Fruit fly (Drosophila melanogaster) whole organism, embryonic: ENCODE results near the gene CG13359.
A peak's percentile ranks its signal among the peaks of the same experiment; 100 is the strongest.

Experiments
- Atf3 ChIP-seq: fragments of 200-800 bp; sonication (Bioruptor generic); optimal IDR thresholded peaks from 3 replicates; lab custom pipeline; 2016; ENCODE audit warnings: missing biosample characterization, missing genetic modification characterization
- Blimp-1 ChIP-seq: fragments of 200-800 bp; sonication (Bioruptor generic); optimal IDR thresholded peaks from 3 replicates; lab custom pipeline; 2018; ENCODE audit warnings: missing biosample characterization, missing genetic modification characterization, mild to moderate bottlenecking, moderate library complexity, missing genetic modification reagents
- CG11504 ChIP-seq: fragments of 200-800 bp; sonication (Bioruptor generic); optimal IDR thresholded peaks from 3 replicates; lab custom pipeline; 2019; ENCODE audit warnings: missing biosample characterization, mild to moderate bottlenecking, missing genetic modification characterization, moderate library complexity
- CG11696 ChIP-seq: fragments of 200-800 bp; sonication (Bioruptor generic); IDR thresholded peaks from 2 replicates; pipeline ENCODE4 v1.3.6; 2022; ENCODE audit warnings: missing biosample characterization, missing genetic modification characterization
- CG12299 ChIP-seq: fragments of 200-800 bp; sonication (Bioruptor generic); optimal IDR thresholded peaks from 2 replicates; lab custom pipeline; 2018; ENCODE audit warnings: missing biosample characterization, mild to moderate bottlenecking, missing genetic modification characterization
- CG13624 ChIP-seq: fragments of 200-800 bp; sonication (Bioruptor generic); optimal IDR thresholded peaks from 2 replicates; lab custom pipeline; 2016; ENCODE audit warnings: missing biosample characterization, missing genetic modification characterization
- CG16863 ChIP-seq: fragments of 200-800 bp; sonication (Bioruptor generic); optimal IDR thresholded peaks from 3 replicates; lab custom pipeline; 2016; ENCODE audit warnings: missing biosample characterization, missing genetic modification characterization
- CG2129 ChIP-seq: fragments of 200-800 bp; sonication (Bioruptor generic); IDR thresholded peaks from 2 replicates; pipeline ENCODE4 v1.3.6; 2022; ENCODE audit warnings: missing biosample characterization, missing genetic modification characterization; ENCODE audit not compliant: partially characterized antibody
- CG2199 ChIP-seq: fragments of 200-800 bp; sonication (Bioruptor generic); IDR thresholded peaks from 3 replicates; pipeline ENCODE4 v1.3.6; 2022; ENCODE audit warnings: missing biosample characterization, missing genetic modification characterization
- CG3065 ChIP-seq: fragments of 200-800 bp; sonication (Bioruptor generic); optimal IDR thresholded peaks from 2 replicates; lab custom pipeline; 2016; ENCODE audit warnings: missing biosample characterization, missing genetic modification characterization
- CG32772 ChIP-seq: fragments of 200-800 bp; sonication (Bioruptor generic); IDR thresholded peaks from 2 replicates; pipeline ENCODE4 v1.3.6; 2022; ENCODE audit warnings: missing biosample characterization, missing genetic modification characterization
- CG3995 ChIP-seq: fragments of 200-800 bp; sonication (Bioruptor generic); optimal IDR thresholded peaks from 3 replicates; lab custom pipeline; 2016; ENCODE audit warnings: missing biosample characterization, missing genetic modification characterization
- CG6254 ChIP-seq: fragments of 200-800 bp; sonication (Bioruptor generic); optimal IDR thresholded peaks from 3 replicates; lab custom pipeline; 2017; ENCODE audit warnings: mild to moderate bottlenecking, missing biosample characterization, missing genetic modification reagents, missing genetic modification characterization
- CG7963 ChIP-seq: fragments of 200-800 bp; sonication (Bioruptor generic); IDR thresholded peaks from 3 replicates; pipeline ENCODE4 v1.3.6; 2022; ENCODE audit warnings: missing biosample characterization, missing genetic modification characterization; ENCODE audit not compliant: partially characterized antibody
- CG8281 ChIP-seq: fragments of 200-800 bp; sonication (Bioruptor generic); optimal IDR thresholded peaks from 2 replicates; lab custom pipeline; 2018; ENCODE audit warnings: missing biosample characterization, mild to moderate bottlenecking, missing genetic modification characterization, moderate library complexity
- CkIIα-i1 ChIP-seq: fragments of 200-800 bp; sonication (Bioruptor generic); IDR thresholded peaks from 2 replicates; pipeline ENCODE4 v1.3.6; 2022; ENCODE audit warnings: missing biosample characterization, missing genetic modification characterization
- D19A ChIP-seq: fragments of 200-800 bp; optimal IDR thresholded peaks from 3 replicates; lab custom pipeline; 2019; ENCODE audit warnings: missing biosample characterization, mild to moderate bottlenecking, missing genetic modification characterization, moderate library complexity
- Dbx ChIP-seq: fragments of 200-800 bp; sonication (Bioruptor generic); IDR thresholded peaks from 3 replicates; pipeline ENCODE4 v1.3.6; 2022; ENCODE audit warnings: missing biosample characterization, missing genetic modification characterization
- Eip74EF ChIP-seq, 2 experiments: fragments of 200-800 bp in 1 of 2; fragments of >200 bp in 1 of 2; sonication (Bioruptor generic) in 1 of 2; optimal IDR thresholded peaks; 2 replicates each; lab custom pipeline; 2017 to 2019; ENCODE audit warnings: missing biosample characterization in 2 of 2, missing genetic modification characterization in 2 of 2, mild to moderate bottlenecking in 1 of 2, moderate library complexity in 1 of 2
- Gug ChIP-seq: fragments of 200-800 bp; sonication (Bioruptor generic); IDR thresholded peaks from 4 replicates; pipeline ENCODE4 v1.3.6; 2022; ENCODE audit warnings: missing biosample characterization, missing genetic modification characterization
- H2.0 ChIP-seq: fragments of 200-800 bp; sonication (Bioruptor generic); IDR thresholded peaks from 2 replicates; pipeline ENCODE4 v1.3.6; 2022; ENCODE audit warnings: missing biosample characterization, missing genetic modification characterization
- Hr3 ChIP-seq: fragments of 200-800 bp; sonication (Bioruptor generic); optimal IDR thresholded peaks from 3 replicates; lab custom pipeline; 2016; ENCODE audit warnings: missing biosample characterization, missing genetic modification characterization
- Hr51 ChIP-seq, 2 experiments: fragments of 200-800 bp; sonication (Bioruptor generic); optimal IDR thresholded peaks; 2 replicates in 1 of 2; 3 replicates in 1 of 2; lab custom pipeline; 2016 to 2018; ENCODE audit warnings: missing biosample characterization in 2 of 2, missing genetic modification characterization in 2 of 2, mild to moderate bottlenecking in 1 of 2, moderate library complexity in 1 of 2
- Lpt ChIP-seq: fragments of >200 bp; optimal IDR thresholded peaks from 2 replicates; lab custom pipeline; 2018; ENCODE audit warnings: missing biosample characterization, missing genetic modification characterization
- MTF-1 ChIP-seq: fragments of 200-800 bp; sonication (Bioruptor generic); optimal IDR thresholded peaks from 2 replicates; lab custom pipeline; 2018; ENCODE audit warnings: missing biosample characterization, mild to moderate bottlenecking, missing genetic modification characterization, borderline replicate concordance
- Rfx ChIP-seq: fragments of 200-800 bp; sonication (Bioruptor generic); IDR thresholded peaks from 2 replicates; pipeline ENCODE4 v1.3.6; 2022; ENCODE audit warnings: missing biosample characterization, missing genetic modification characterization
- Sox102F ChIP-seq: fragments of 200-800 bp; sonication (Bioruptor generic); optimal IDR thresholded peaks from 2 replicates; lab custom pipeline; 2018; ENCODE audit warnings: missing biosample characterization, mild to moderate bottlenecking, missing genetic modification characterization, moderate library complexity
- Taf1 ChIP-seq: fragments of 200-800 bp; sonication (Bioruptor generic); IDR thresholded peaks from 2 replicates; pipeline ENCODE4 v1.3.6; 2022; ENCODE audit warnings: missing biosample characterization, missing genetic modification characterization
- bsh ChIP-seq, 2 experiments: fragments of 200-800 bp; sonication (Bioruptor generic); optimal IDR thresholded peaks; 2 replicates each; lab custom pipeline; 2017 to 2018; ENCODE audit warnings: mild to moderate bottlenecking in 2 of 2, missing biosample characterization in 2 of 2, missing genetic modification characterization in 2 of 2, moderate library complexity in 1 of 2
- cg ChIP-seq: fragments of 200-800 bp; sonication (Bioruptor generic); optimal IDR thresholded peaks from 3 replicates; lab custom pipeline; 2019; ENCODE audit warnings: missing biosample characterization, mild to moderate bottlenecking, missing genetic modification characterization, moderate library complexity
- dimm ChIP-seq: fragments of 200-800 bp; sonication (Bioruptor generic); IDR thresholded peaks from 2 replicates; pipeline ENCODE4 v1.3.6; 2022; ENCODE audit warnings: missing biosample characterization, missing genetic modification characterization
- dmrt11E ChIP-seq: fragments of 200-800 bp; sonication (Bioruptor generic); optimal IDR thresholded peaks from 3 replicates; lab custom pipeline; 2018; ENCODE audit warnings: missing biosample characterization, mild to moderate bottlenecking, missing genetic modification characterization, moderate library complexity
- dysf ChIP-seq: fragments of 200-800 bp; sonication (Bioruptor generic); IDR thresholded peaks from 3 replicates; pipeline ENCODE4 v1.3.6; 2022; ENCODE audit warnings: missing biosample characterization, missing genetic modification characterization
- ind ChIP-seq: fragments of 200-800 bp; sonication (Bioruptor generic); optimal IDR thresholded peaks from 3 replicates; lab custom pipeline; 2016; ENCODE audit warnings: missing biosample characterization, missing genetic modification characterization
- pzg ChIP-seq: fragments of 200-800 bp; sonication (Bioruptor generic); optimal IDR thresholded peaks from 3 replicates; lab custom pipeline; 2018; ENCODE audit warnings: missing biosample characterization, mild to moderate bottlenecking, missing genetic modification characterization, moderate library complexity
- repo ChIP-seq: fragments of 200-800 bp; sonication (Bioruptor generic); optimal IDR thresholded peaks from 2 replicates; lab custom pipeline; 2016; ENCODE audit warnings: missing biosample characterization, missing genetic modification characterization
- run ChIP-seq: fragments of 200-800 bp; sonication (Bioruptor generic); optimal IDR thresholded peaks from 3 replicates; lab custom pipeline; 2018; ENCODE audit warnings: missing biosample characterization, mild to moderate bottlenecking, missing genetic modification characterization
- sc ChIP-seq, 3 experiments: fragments of >200 bp in 2 of 3; fragments of 200-800 bp in 1 of 3; sonication (Bioruptor generic) in 1 of 3; optimal IDR thresholded peaks; 2 replicates in 2 of 3; 3 replicates in 1 of 3; lab custom pipeline; 2017; ENCODE audit warnings: mild to moderate bottlenecking in 1 of 3, missing biosample characterization in 1 of 3, missing genetic modification characterization in 1 of 3, missing genetic modification reagents in 1 of 3
- scrt ChIP-seq: fragments of 200-800 bp; sonication (Bioruptor generic); optimal IDR thresholded peaks from 2 replicates; lab custom pipeline; 2018; ENCODE audit warnings: missing biosample characterization, mild to moderate bottlenecking, missing genetic modification characterization, moderate library complexity
- seq ChIP-seq: fragments of 200-800 bp; sonication (Bioruptor generic); IDR thresholded peaks from 2 replicates; pipeline ENCODE4 v1.3.6; 2022; ENCODE audit warnings: missing biosample characterization, missing genetic modification characterization
- sob ChIP-seq: fragments of 200-800 bp; sonication (Bioruptor generic); IDR thresholded peaks from 2 replicates; pipeline ENCODE4 v1.3.6; 2022; ENCODE audit warnings: missing biosample characterization, missing genetic modification characterization
- sqz ChIP-seq: fragments of 200-800 bp; sonication (Bioruptor generic); optimal IDR thresholded peaks from 3 replicates; lab custom pipeline; 2018; ENCODE audit warnings: missing biosample characterization, mild to moderate bottlenecking, missing genetic modification characterization
- tap ChIP-seq: fragments of 200-800 bp; optimal IDR thresholded peaks from 3 replicates; lab custom pipeline; 2019; ENCODE audit warnings: missing biosample characterization, mild to moderate bottlenecking, missing genetic modification characterization, moderate library complexity
- tin ChIP-seq: fragments of 200-800 bp; sonication (Bioruptor generic); optimal IDR thresholded peaks from 3 replicates; lab custom pipeline; 2016; ENCODE audit warnings: missing biosample characterization, missing genetic modification characterization
- trh ChIP-seq: fragments of 200-800 bp; sonication (Bioruptor generic); optimal IDR thresholded peaks from 2 replicates; lab custom pipeline; 2016; ENCODE audit warnings: missing biosample characterization, missing genetic modification characterization
- vnd ChIP-seq: fragments of 200-800 bp; sonication (Bioruptor generic); IDR thresholded peaks from 3 replicates; pipeline ENCODE4 v1.3.6; 2022; ENCODE audit warnings: missing biosample characterization, missing genetic modification characterization; ENCODE audit not compliant: partially characterized antibody
- vvl ChIP-seq: fragments of 200-800 bp; sonication (Bioruptor generic); IDR thresholded peaks from 2 replicates; pipeline ENCODE4 v1.3.6; 2022; ENCODE audit warnings: missing biosample characterization, missing genetic modification characterization
- wor ChIP-seq: fragments of 200-800 bp; sonication (Bioruptor generic); IDR thresholded peaks from 2 replicates; pipeline ENCODE4 v1.3.6; 2022; ENCODE audit warnings: missing biosample characterization, missing genetic modification characterization
- zfh2 ChIP-seq: fragments of 200-800 bp; sonication (Bioruptor generic); optimal IDR thresholded peaks from 2 replicates; lab custom pipeline; 2016; ENCODE audit warnings: missing biosample characterization, missing genetic modification characterization

CG13359 gene

DNA sequence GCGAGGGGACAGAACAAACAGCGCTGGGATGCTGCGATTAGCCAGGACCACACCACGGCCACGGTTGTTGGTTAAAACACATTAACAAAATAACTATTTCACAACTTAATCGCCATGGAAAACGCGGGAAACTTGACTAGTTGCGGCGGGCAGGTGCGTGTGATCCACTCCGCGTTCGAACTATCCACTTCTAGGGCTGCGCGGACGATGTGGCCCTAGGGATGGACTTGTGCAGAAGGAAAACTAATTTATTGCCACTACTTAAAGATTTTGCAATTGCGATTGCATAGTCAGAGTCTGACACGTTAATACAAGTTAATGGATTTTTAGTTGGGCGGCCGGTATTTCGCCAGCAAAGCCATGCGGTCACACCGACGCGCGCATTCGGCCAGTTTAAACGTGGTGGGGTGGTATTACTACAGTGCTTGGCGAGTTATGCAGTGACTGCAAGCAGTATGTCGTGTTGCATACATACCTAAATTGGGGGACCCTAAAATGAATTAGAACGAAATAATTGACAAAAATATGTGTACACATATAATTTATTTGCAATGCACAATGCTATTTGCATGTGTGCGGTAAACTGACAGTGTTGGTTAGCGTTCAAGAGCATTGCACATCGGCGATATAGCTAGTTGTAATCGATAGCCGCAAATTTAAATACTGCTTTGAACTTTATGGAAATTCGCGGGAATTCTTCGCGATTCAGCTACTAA, 2.0 kb downstream of the CG13359 start, which contains the start of gene Rbf (continued):
- no peak for TF ChIP-seq CG32772
- TF ChIP-seq vvl (GFP tag; lab: Robert Waterston, UW): no peak
- TF ChIP-seq Sox102F (GFP tag; lab: Kevin White, UChicago): no peak
- no peak for TF ChIP-seq CG2199 (GFP tag; lab: Robert Waterston, UW)
- no peak for TF ChIP-seq CG12299 (tag; lab: Kevin White, UChicago)
- no peak for TF ChIP-seq run (tag; lab: Kevin White, UChicago)
- TF ChIP-seq Taf1 (GFP tag; lab: Robert Waterston, UW): no peak
- TF ChIP-seq Eip74EF (GFP tag; optimal IDR thresholded peaks at IDR 0.05; lab: Kevin White, UChicago): no peak
- TF ChIP-seq dysf (GFP tag; lab: Robert Waterston, UW): no peak
- TF ChIP-seq dimm (GFP tag; lab: Robert Waterston, UW): no peak
- no peak for TF ChIP-seq ind (GFP tag; lab: Kevin White, UChicago)
- no peak for TF ChIP-seq MTF-1 (GFP tag; lab: Kevin White, UChicago)
- no peak for TF ChIP-seq scrt (GFP tag; lab: Kevin White, UChicago)
- TF ChIP-seq H2.0 (GFP tag; lab: Robert Waterston, UW): no peak
- peak; percentile 39; the same call in 1 of the 2 replicates for TF ChIP-seq CG2129 (GFP tag; lab: Robert Waterston, UW)
- no peak for TF ChIP-seq sc (optimal IDR thresholded peaks at IDR 0.05; lab: Kevin White, UChicago)
- no peak for TF ChIP-seq sc (GFP tag; optimal IDR thresholded peaks at IDR 0.05; lab: Kevin White, UChicago)
- TF ChIP-seq tap (tag; lab: Kevin White, UChicago): no peak
- TF ChIP-seq Gug: no peak
- TF ChIP-seq CkIIα-i1 (GFP tag; lab: Robert Waterston, UW): no peak
- no peak for TF ChIP-seq sqz (GFP tag; lab: Kevin White, UChicago)
- TF ChIP-seq CG6254 (GFP tag; lab: Kevin White, UChicago): no peak
- no peak for TF ChIP-seq Blimp-1
- TF ChIP-seq D19A (tag; lab: Kevin White, UChicago): no peak
- peak; percentile 52 for TF ChIP-seq cg
- no peak for TF ChIP-seq CG11696 (GFP tag; lab: Robert Waterston, UW)
- no peak for TF ChIP-seq sob (GFP tag; lab: Robert Waterston, UW)
- TF ChIP-seq dmrt11E (tag; lab: Kevin White, UChicago): no peak
- no peak for TF ChIP-seq tin (GFP tag; lab: Kevin White, UChicago)
- peak; percentile 46; the same call in 1 of the 3 replicates for TF ChIP-seq vnd (GFP tag; lab: Robert Waterston, UW)
- TF ChIP-seq seq (GFP tag; lab: Robert Waterston, UW): no peak
- peak; percentile 69 for TF ChIP-seq pzg
- peak; percentile 33 for TF ChIP-seq CG13624 (GFP tag; lab: Kevin White, UChicago)
- no peak for TF ChIP-seq Atf3
- no peak for TF ChIP-seq trh (GFP tag; lab: Kevin White, UChicago)
- no peak for TF ChIP-seq CG8281 (tag; lab: Kevin White, UChicago)
- TF ChIP-seq CG3995: no peak
- TF ChIP-seq zfh2 (GFP tag; lab: Kevin White, UChicago): no peak
- TF ChIP-seq Hr51 (GFP tag; optimal IDR thresholded peaks at IDR 0.05; lab: Kevin White, UChicago): no peak
- no peak for TF ChIP-seq Dbx (GFP tag; lab: Robert Waterston, UW)
- TF ChIP-seq bsh (GFP tag; optimal IDR thresholded peaks at IDR 0.05; lab: Kevin White, UChicago): no peak
- TF ChIP-seq Lpt (GFP tag; lab: Kevin White, UChicago): no peak
- TF ChIP-seq CG16863 (GFP tag; lab: Kevin White, UChicago): no peak
- TF ChIP-seq wor (GFP tag; lab: Robert Waterston, UW): no peak
- no peak for TF ChIP-seq CG3065 (GFP tag; lab: Kevin White, UChicago)
- TF ChIP-seq Rfx (GFP tag; lab: Robert Waterston, UW): peak; percentile 32; the same call in 1 of the 2 replicates
- TF ChIP-seq CG11504 (tag; lab: Kevin White, UChicago): no peak
- TF ChIP-seq CG7963: 0 out of 3 replicates have a peak, but pooled peaks have one; percentile 20
- no peak for TF ChIP-seq Hr3
- no peak for TF ChIP-seq repo (GFP tag; lab: Kevin White, UChicago)
